Fruit fly (Drosophila melanogaster) whole organism, embryonic: ENCODE measurements around the gene Ire1.

Experiments used
- B-H1 ChIP-seq: fragments of 200-800 bp; sonication (Bioruptor generic); IDR thresholded peaks from 3 replicates; pipeline ENCODE4 v1.3.6; 2022; ENCODE audit warnings: missing biosample characterization, missing genetic modification characterization
- Bdp1 ChIP-seq: fragments of 200-800 bp; sonication (Bioruptor generic); optimal IDR thresholded peaks from 3 replicates; lab custom pipeline; 2016; ENCODE audit warnings: missing biosample characterization, missing genetic modification characterization
- CG10274 ChIP-seq: fragments of 200-800 bp; sonication (Bioruptor generic); optimal IDR thresholded peaks from 3 replicates; lab custom pipeline; 2017; ENCODE audit warnings: missing biosample characterization, mild to moderate bottlenecking, missing genetic modification characterization
- CG11695 ChIP-seq: fragments of 200-800 bp; sonication (Bioruptor generic); IDR thresholded peaks from 3 replicates; pipeline ENCODE4 v1.3.6; 2022; ENCODE audit warnings: missing biosample characterization, missing genetic modification characterization
- CG11723 ChIP-seq: fragments of 200-800 bp; sonication (Bioruptor generic); optimal IDR thresholded peaks from 2 replicates; lab custom pipeline; 2017; ENCODE audit warnings: missing biosample characterization, mild to moderate bottlenecking, missing genetic modification characterization
- CG12155 ChIP-seq: fragments of 200-800 bp; sonication (Bioruptor generic); optimal IDR thresholded peaks from 3 replicates; lab custom pipeline; 2016; ENCODE audit warnings: missing biosample characterization, missing genetic modification characterization
- CG13424 ChIP-seq: fragments of 200-800 bp; sonication (Bioruptor generic); optimal IDR thresholded peaks from 2 replicates; lab custom pipeline; 2019; ENCODE audit warnings: missing biosample characterization, mild to moderate bottlenecking, missing genetic modification characterization, moderate library complexity
- CG16779 ChIP-seq: fragments of 200-800 bp; sonication (Bioruptor generic); IDR thresholded peaks from 2 replicates; pipeline ENCODE4 v1.3.6; 2022; ENCODE audit warnings: missing biosample characterization, missing genetic modification characterization
- CG2116 ChIP-seq: fragments of 200-800 bp; sonication (Bioruptor generic); optimal IDR thresholded peaks from 3 replicates; lab custom pipeline; 2018; ENCODE audit warnings: missing biosample characterization, mild to moderate bottlenecking, missing genetic modification characterization
- CG2120 ChIP-seq: fragments of 200-800 bp; sonication (Bioruptor generic); optimal IDR thresholded peaks from 3 replicates; lab custom pipeline; 2016; ENCODE audit warnings: missing biosample characterization, missing genetic modification characterization
- CG30431 ChIP-seq: fragments of 200-800 bp; sonication (Bioruptor generic); optimal IDR thresholded peaks from 2 replicates; lab custom pipeline; 2017; ENCODE audit warnings: missing biosample characterization, missing genetic modification characterization
- CG33213 ChIP-seq: fragments of 200-800 bp; sonication (Bioruptor generic); optimal IDR thresholded peaks from 3 replicates; lab custom pipeline; 2016; ENCODE audit warnings: missing biosample characterization, missing genetic modification characterization
- CG4820 ChIP-seq: fragments of 200-800 bp; sonication (Bioruptor generic); optimal IDR thresholded peaks from 3 replicates; lab custom pipeline; 2016; ENCODE audit warnings: missing biosample characterization, missing genetic modification characterization
- CG6654 ChIP-seq: fragments of 200-800 bp; sonication (Bioruptor generic); optimal IDR thresholded peaks from 2 replicates; lab custom pipeline; 2017; ENCODE audit warnings: missing biosample characterization, mild to moderate bottlenecking, missing genetic modification characterization
- CG7745 ChIP-seq: fragments of 200-800 bp; sonication (Bioruptor generic); optimal IDR thresholded peaks from 2 replicates; lab custom pipeline; 2018; ENCODE audit warnings: missing biosample characterization, mild to moderate bottlenecking, missing genetic modification characterization, moderate library complexity
- CG7786 ChIP-seq: fragments of 200-800 bp; sonication (Bioruptor generic); optimal IDR thresholded peaks from 2 replicates; lab custom pipeline; 2016; ENCODE audit warnings: missing biosample characterization, missing genetic modification characterization
- CG8089 ChIP-seq: fragments of 200-800 bp; sonication (Bioruptor generic); optimal IDR thresholded peaks from 3 replicates; lab custom pipeline; 2016; ENCODE audit warnings: missing biosample characterization, missing genetic modification characterization
- CG8944 ChIP-seq: fragments of 200-800 bp; sonication (Bioruptor generic); optimal IDR thresholded peaks from 3 replicates; lab custom pipeline; 2016; ENCODE audit warnings: missing biosample characterization, missing genetic modification characterization
- CG9797 ChIP-seq: fragments of 200-800 bp; sonication (Bioruptor generic); optimal IDR thresholded peaks from 3 replicates; lab custom pipeline; 2018; ENCODE audit warnings: missing biosample characterization, mild to moderate bottlenecking, missing genetic modification characterization
- CoRest ChIP-seq: fragments of 200-800 bp; sonication (Bioruptor generic); optimal IDR thresholded peaks from 3 replicates; lab custom pipeline; 2018; ENCODE audit warnings: missing biosample characterization, mild to moderate bottlenecking, missing genetic modification characterization, moderate library complexity
- D19B ChIP-seq: fragments of 200-800 bp; sonication (Bioruptor generic); optimal IDR thresholded peaks from 2 replicates; lab custom pipeline; 2017; ENCODE audit warnings: missing biosample characterization, mild to moderate bottlenecking, missing genetic modification characterization
- Doc3 ChIP-seq: fragments of 200-800 bp; sonication (Bioruptor generic); IDR thresholded peaks from 3 replicates; pipeline ENCODE4 v1.3.6; 2022; ENCODE audit warnings: missing biosample characterization, missing genetic modification characterization; ENCODE audit not compliant: partially characterized antibody
- Dref ChIP-seq: fragments of 200-800 bp; sonication (Bioruptor generic); IDR thresholded peaks from 2 replicates; pipeline ENCODE4 v1.3.6; 2022; ENCODE audit warnings: missing biosample characterization, missing genetic modification characterization
- Elba2 ChIP-seq: fragments of 200-800 bp; sonication (Bioruptor generic); optimal IDR thresholded peaks from 3 replicates; lab custom pipeline; 2016; ENCODE audit warnings: missing biosample characterization, missing genetic modification characterization
- Ets65A ChIP-seq: fragments of 200-800 bp; sonication (Bioruptor generic); peaks from one replicate; lab custom pipeline; 2016; ENCODE audit warnings: missing biosample characterization, missing genetic modification characterization
- Ets97D ChIP-seq: fragments of 200-800 bp; sonication (Bioruptor generic); optimal IDR thresholded peaks from 3 replicates; lab custom pipeline; 2016; ENCODE audit warnings: missing biosample characterization, missing genetic modification characterization
- Gsc ChIP-seq: fragments of 200-800 bp; sonication (Bioruptor generic); IDR thresholded peaks from 2 replicates; pipeline ENCODE4 v1.3.6; 2022; ENCODE audit warnings: missing biosample characterization, missing genetic modification characterization
- Hand ChIP-seq: fragments of 200-800 bp; sonication (Bioruptor generic); optimal IDR thresholded peaks from 2 replicates; lab custom pipeline; 2017; ENCODE audit warnings: mild to moderate bottlenecking, missing biosample characterization, missing genetic modification reagents, missing genetic modification characterization
- Hr39 ChIP-seq: fragments of >200 bp; optimal IDR thresholded peaks from 2 replicates; lab custom pipeline; 2017
- Max ChIP-seq: fragments of 200-800 bp; sonication (Bioruptor generic); optimal IDR thresholded peaks from 2 replicates; lab custom pipeline; 2016; ENCODE audit warnings: missing biosample characterization, mild to moderate bottlenecking, missing genetic modification characterization
- NK7.1 ChIP-seq: fragments of 200-800 bp; sonication (Bioruptor generic); optimal IDR thresholded peaks from 3 replicates; lab custom pipeline; 2016; ENCODE audit warnings: missing biosample characterization, missing genetic modification characterization
- Opbp ChIP-seq: fragments of 200-800 bp; sonication (Bioruptor generic); IDR thresholded peaks from 3 replicates; pipeline ENCODE4 v1.3.6; 2022; ENCODE audit warnings: missing biosample characterization, missing genetic modification characterization; ENCODE audit not compliant: partially characterized antibody
- Optix ChIP-seq: fragments of 200-800 bp; sonication (Bioruptor generic); IDR thresholded peaks from 3 replicates; pipeline ENCODE4 v1.3.6; 2022; ENCODE audit warnings: missing biosample characterization, missing genetic modification characterization
- TFAM ChIP-seq: fragments of 200-800 bp; sonication (Bioruptor generic); optimal IDR thresholded peaks from 2 replicates; lab custom pipeline; 2017; ENCODE audit warnings: missing biosample characterization, missing genetic modification characterization, inconsistent platforms
- amos ChIP-seq: fragments of 200-800 bp; sonication (Bioruptor generic); IDR thresholded peaks from 2 replicates; pipeline ENCODE4 v1.3.6; 2022; ENCODE audit warnings: missing biosample characterization, missing genetic modification characterization; ENCODE audit not compliant: partially characterized antibody
- cad ChIP-seq: fragments of >200 bp; optimal IDR thresholded peaks from 2 replicates; lab custom pipeline; 2017; ENCODE audit warnings: missing biosample characterization, missing genetic modification characterization
- croc ChIP-seq: fragments of 200-800 bp; sonication (Bioruptor generic); conservative IDR thresholded peaks from 3 replicates; pipeline ENCODE4 v1.3.6; 2022; ENCODE audit warnings: missing biosample characterization, missing genetic modification characterization
- cwo ChIP-seq: fragments of 200-800 bp; sonication (Bioruptor generic); optimal IDR thresholded peaks from 3 replicates; lab custom pipeline; 2017; ENCODE audit warnings: missing biosample characterization, missing genetic modification characterization, mild to moderate bottlenecking, moderate library complexity, missing genetic modification reagents
- dan ChIP-seq: fragments of 200-800 bp; sonication (Bioruptor generic); IDR thresholded peaks from 2 replicates; pipeline ENCODE4 v1.3.6; 2022; ENCODE audit warnings: missing biosample characterization, missing genetic modification characterization
- dm ChIP-seq: fragments of 200-800 bp; sonication (Bioruptor generic); optimal IDR thresholded peaks from 3 replicates; lab custom pipeline; 2016; ENCODE audit warnings: missing biosample characterization, missing genetic modification characterization
- eve ChIP-seq, 2 experiments: fragments of >200 bp; optimal IDR thresholded peaks; 2 replicates each; lab custom pipeline; 2017; ENCODE audit warnings: missing biosample characterization in 2 of 2, missing genetic modification characterization in 2 of 2
- ewg ChIP-seq: fragments of 200-800 bp; sonication (Bioruptor generic); optimal IDR thresholded peaks from 3 replicates; lab custom pipeline; 2017; ENCODE audit warnings: mild to moderate bottlenecking, missing biosample characterization, missing genetic modification reagents, missing genetic modification characterization
- kah ChIP-seq: fragments of 200-800 bp; sonication (Bioruptor generic); optimal IDR thresholded peaks from 2 replicates; lab custom pipeline; 2018; ENCODE audit warnings: missing biosample characterization, mild to moderate bottlenecking, missing genetic modification characterization
- nmo ChIP-seq: fragments of 200-800 bp; sonication (Bioruptor generic); optimal IDR thresholded peaks from 2 replicates; lab custom pipeline; 2018; ENCODE audit warnings: missing biosample characterization, mild to moderate bottlenecking, missing genetic modification characterization, moderate library complexity
- pnt ChIP-seq: fragments of 200-800 bp; sonication (Bioruptor generic); optimal IDR thresholded peaks from 3 replicates; lab custom pipeline; 2016; ENCODE audit warnings: missing biosample characterization, missing genetic modification characterization
- pzg ChIP-seq: fragments of 200-800 bp; sonication (Bioruptor generic); optimal IDR thresholded peaks from 3 replicates; lab custom pipeline; 2018; ENCODE audit warnings: missing biosample characterization, mild to moderate bottlenecking, missing genetic modification characterization, moderate library complexity
- ro ChIP-seq: fragments of 200-800 bp; sonication (Bioruptor generic); IDR thresholded peaks from 2 replicates; pipeline ENCODE4 v1.3.6; 2022; ENCODE audit warnings: missing biosample characterization, missing genetic modification characterization
- sima ChIP-seq: fragments of 200-800 bp; sonication (Bioruptor generic); optimal IDR thresholded peaks from 2 replicates; lab custom pipeline; 2016; ENCODE audit warnings: missing biosample characterization, missing genetic modification characterization
- slbo ChIP-seq: fragments of 200-800 bp; sonication (Bioruptor generic); IDR thresholded peaks from 2 replicates; pipeline ENCODE4 v1.3.6; 2022; ENCODE audit warnings: missing biosample characterization, missing genetic modification characterization
- slou ChIP-seq: fragments of 200-800 bp; sonication (Bioruptor generic); optimal IDR thresholded peaks from 3 replicates; lab custom pipeline; 2016; ENCODE audit warnings: missing biosample characterization, missing genetic modification characterization
- so ChIP-seq: fragments of 200-800 bp; sonication (Bioruptor generic); IDR thresholded peaks from 3 replicates; pipeline ENCODE4 v1.3.6; 2022; ENCODE audit warnings: missing biosample characterization, missing genetic modification characterization
- ttk ChIP-seq: fragments of 200-800 bp; sonication (Bioruptor generic); IDR thresholded peaks from 2 replicates; pipeline ENCODE4 v2.1.2; 2022; ENCODE audit warnings: missing biosample characterization, missing genetic modification characterization
- z ChIP-seq: fragments of 200-800 bp; sonication (Bioruptor generic); IDR thresholded peaks from 3 replicates; pipeline ENCODE4 v1.3.6; 2022; ENCODE audit warnings: missing biosample characterization, missing genetic modification characterization

Ire1 gene

DNA sequence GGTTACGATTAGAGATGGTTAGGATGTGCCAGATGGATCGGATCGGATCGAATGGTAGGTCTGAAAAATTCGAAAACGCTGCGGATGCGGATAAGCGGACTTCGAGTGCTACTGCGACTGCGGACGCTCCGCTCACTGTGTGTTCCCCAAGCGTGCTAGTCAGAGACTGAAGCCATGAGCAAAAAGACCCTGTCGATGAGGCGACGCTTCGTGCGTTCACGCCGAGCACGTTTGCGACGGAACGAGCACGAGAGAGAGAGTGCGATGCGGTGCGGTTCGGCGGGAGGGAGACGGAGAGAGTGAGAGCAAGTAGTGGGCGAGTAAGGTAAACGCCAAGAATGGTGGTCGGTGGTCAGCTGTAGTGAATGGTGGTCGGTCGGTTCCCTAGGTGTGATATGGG lies 24.4 kb downstream of the Ire1 start, which contains the start of gene bnl (continued):
- TF ChIP-seq amos (peak; percentile 62), Gsc (GFP tag; lab: Robert Waterston, UW) (no peak), ro (no peak), CG7745 (tag; lab: Kevin White, UChicago) (peak; percentile 14), CG8089 (GFP tag; lab: Kevin White, UChicago) (peak; percentile 47), CG12155 (GFP tag; lab: Kevin White, UChicago) (peak; percentile 11), cad (GFP tag; lab: Kevin White, UChicago) (no peak), Dref (GFP tag; lab: Robert Waterston, UW) (no peak), pzg (peak; percentile 2), so (GFP tag; lab: Robert Waterston, UW) (peak; percentile 65; the same call in 1 of the 3 replicates), CG4820 (GFP tag; lab: Kevin White, UChicago) (no peak), CG9797 (GFP tag; lab: Kevin White, UChicago) (peak; percentile 3), kah (GFP tag; lab: Kevin White, UChicago) (peak; percentile 77), sima (GFP tag; lab: Kevin White, UChicago) (no peak), croc (no peak), Doc3 (0 out of 3 replicates have a peak, but pooled peaks have one; percentile 21), cwo (GFP tag; lab: Kevin White, UChicago) (peak; percentile 85), z (GFP tag; lab: Robert Waterston, UW) (no peak), B-H1 (GFP tag; lab: Robert Waterston, UW) (no peak; the same call in 2 of the 3 replicates), eve (GFP tag; optimal IDR thresholded peaks at IDR 0.05; lab: Kevin White, UChicago) (no peak), Optix (GFP tag; lab: Robert Waterston, UW) (no peak), D19B (GFP tag; lab: Kevin White, UChicago) (no peak), CG6654 (GFP tag; lab: Kevin White, UChicago) (no peak), Elba2 (GFP tag; lab: Kevin White, UChicago) (no peak), Max (GFP tag; lab: Kevin White, UChicago) (no peak), nmo (peak; percentile 11), CG7786 (GFP tag; lab: Kevin White, UChicago) (no peak), dm (GFP tag; lab: Kevin White, UChicago) (peak; percentile 43), CG2116 (GFP tag; lab: Kevin White, UChicago) (no peak), NK7.1 (GFP tag; lab: Kevin White, UChicago) (no peak), dan (GFP tag; lab: Robert Waterston, UW) (no peak), CG11723 (GFP tag; lab: Kevin White, UChicago) (no peak), Hand (GFP tag; lab: Kevin White, UChicago) (peak; percentile 6), Opbp (peak; percentile 75; the same call in 2 of the 3 replicates), CG2120 (peak; percentile 21), pnt (GFP tag; lab: Kevin White, UChicago) (no peak), TFAM (GFP tag; lab: Kevin White, UChicago) (no peak), Ets97D (GFP tag; lab: Kevin White, UChicago) (no peak), CG10274 (GFP tag; lab: Kevin White, UChicago) (no peak), slbo (GFP tag; lab: Robert Waterston, UW) (no peak), CG16779 (0 out of 2 replicates have a peak, but pooled peaks have one; percentile 64), CG13424 (tag; lab: Kevin White, UChicago) (no peak), CG30431 (no peak), slou (no peak), Bdp1 (GFP tag; lab: Kevin White, UChicago) (peak; percentile 53), ewg (GFP tag; lab: Kevin White, UChicago) (peak; percentile 11), CG33213 (GFP tag; lab: Kevin White, UChicago) (peak; percentile 18), CG11695 (GFP tag; lab: Robert Waterston, UW) (peak; percentile 58; the same call in 2 of the 3 replicates), ttk (no peak), Hr39 (lab: Kevin White, UChicago) (no peak), CG8944 (GFP tag; lab: Kevin White, UChicago) (no peak), CoRest (peak; percentile 53), Ets65A (GFP tag; lab: Kevin White, UChicago) (no peak)
